Worm (Caenorhabditis elegans): Measurements from ENCODE around the gene ZC250.4.
A peak's percentile ranks its signal among the peaks of the same experiment; 100 is the strongest.

ZC250.4 gene

DNA sequence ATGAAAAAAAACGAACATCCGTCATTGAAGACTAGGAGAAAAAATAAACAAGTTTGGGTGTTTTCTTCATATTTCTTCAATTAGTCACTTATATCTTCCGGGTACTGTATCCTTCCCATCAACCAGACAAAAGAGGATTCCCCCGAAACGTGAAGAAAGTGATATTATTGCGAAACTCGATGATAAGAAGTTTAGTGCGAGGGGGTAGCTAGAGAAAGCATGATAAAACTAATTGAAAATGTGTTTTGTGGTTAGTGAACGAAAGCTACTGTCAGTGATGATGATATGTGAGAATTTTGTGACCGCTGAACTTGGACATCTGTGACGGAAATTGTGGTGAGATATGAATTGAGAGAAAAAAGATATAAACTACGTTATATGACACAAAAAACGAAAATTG is 10.0 kb upstream of the ZC250.4 start (continued):
- no peak for TF ChIP-seq zag-1 (tag; optimal IDR thresholded peaks at IDR 0.05)
- no peak for TF ChIP-seq dsc-1 (tag; optimal IDR thresholded peaks at IDR 0.05)
- TF ChIP-seq pag-3 (tag; optimal IDR thresholded peaks at IDR 0.05; ENCODE audit: borderline replicate concordance, insufficient read depth), result no peak
- TF ChIP-seq pqm-1 (tag; optimal IDR thresholded peaks at IDR 0.05), result no peak
- TF ChIP-seq aly-2 (tag; optimal IDR thresholded peaks at IDR 0.05), result no peak
- TF ChIP-seq mdl-1 (tag; optimal IDR thresholded peaks at IDR 0.05), result no peak
- TF ChIP-seq C04F5.9 (tag; optimal IDR thresholded peaks at IDR 0.05), result no peak
- TF ChIP-seq nhr-19 (GFP tag; conservative IDR thresholded peaks at IDR 0.05), result 0 out of 2 replicates have a peak, but pooled peaks have one; percentile 19
- no peak for TF ChIP-seq unc-86 (tag; optimal IDR thresholded peaks at IDR 0.05)
- no peak for TF ChIP-seq ceh-82 (tag; optimal IDR thresholded peaks at IDR 0.05)
- TF ChIP-seq blmp-1 (tag; optimal IDR thresholded peaks at IDR 0.05), result peak; percentile 98
- no peak for TF ChIP-seq lir-3 (tag; optimal IDR thresholded peaks at IDR 0.05; ENCODE audit: poor library complexity)
- TF ChIP-seq elt-3 (tag; optimal IDR thresholded peaks at IDR 0.05), result peak in 4 of 6 experiments; percentile 60 to 92 (median 87)
- no peak for TF ChIP-seq nhr-76 (tag; optimal IDR thresholded peaks at IDR 0.05)
- no peak for TF ChIP-seq ets-5 (GFP tag; IDR thresholded peaks at IDR 0.05)
- TF ChIP-seq alr-1 (tag; optimal IDR thresholded peaks at IDR 0.05; ENCODE audit: borderline replicate concordance), result no peak
- TF ChIP-seq fkh-8 (tag; optimal IDR thresholded peaks at IDR 0.05), result no peak
- peak; percentile 81 for TF ChIP-seq nhr-20 (tag; optimal IDR thresholded peaks at IDR 0.05)
- TF ChIP-seq ztf-11 (tag; optimal IDR thresholded peaks at IDR 0.05), result no peak
- no peak for TF ChIP-seq C34B4.2 (tag; optimal IDR thresholded peaks at IDR 0.05)
- TF ChIP-seq nhr-237 (tag; optimal IDR thresholded peaks at IDR 0.05), result no peak
- TF ChIP-seq irx-1 (tag; optimal IDR thresholded peaks at IDR 0.05), result no peak
- no peak for TF ChIP-seq vab-15 (tag; optimal IDR thresholded peaks at IDR 0.05)
- TF ChIP-seq tbx-2 (tag; optimal IDR thresholded peaks at IDR 0.05), result peak; percentile 44
- no peak for TF ChIP-seq jun-1 (tag; optimal IDR thresholded peaks at IDR 0.05)
- no peak for TF ChIP-seq ama-1 (optimal IDR thresholded peaks at IDR 0.05)
- no peak for TF ChIP-seq nhr-11 (tag; optimal IDR thresholded peaks at IDR 0.05)
- peak; percentile 10 for TF ChIP-seq elt-2 (tag; optimal IDR thresholded peaks at IDR 0.05)
- no peak for TF ChIP-seq isw-1 (GFP tag; IDR thresholded peaks at IDR 0.05)
- TF ChIP-seq ceh-8 (GFP tag; optimal IDR thresholded peaks at IDR 0.05), result no peak
- TF ChIP-seq lin-13 (GFP tag; optimal IDR thresholded peaks at IDR 0.05), result no peak

DNA sequence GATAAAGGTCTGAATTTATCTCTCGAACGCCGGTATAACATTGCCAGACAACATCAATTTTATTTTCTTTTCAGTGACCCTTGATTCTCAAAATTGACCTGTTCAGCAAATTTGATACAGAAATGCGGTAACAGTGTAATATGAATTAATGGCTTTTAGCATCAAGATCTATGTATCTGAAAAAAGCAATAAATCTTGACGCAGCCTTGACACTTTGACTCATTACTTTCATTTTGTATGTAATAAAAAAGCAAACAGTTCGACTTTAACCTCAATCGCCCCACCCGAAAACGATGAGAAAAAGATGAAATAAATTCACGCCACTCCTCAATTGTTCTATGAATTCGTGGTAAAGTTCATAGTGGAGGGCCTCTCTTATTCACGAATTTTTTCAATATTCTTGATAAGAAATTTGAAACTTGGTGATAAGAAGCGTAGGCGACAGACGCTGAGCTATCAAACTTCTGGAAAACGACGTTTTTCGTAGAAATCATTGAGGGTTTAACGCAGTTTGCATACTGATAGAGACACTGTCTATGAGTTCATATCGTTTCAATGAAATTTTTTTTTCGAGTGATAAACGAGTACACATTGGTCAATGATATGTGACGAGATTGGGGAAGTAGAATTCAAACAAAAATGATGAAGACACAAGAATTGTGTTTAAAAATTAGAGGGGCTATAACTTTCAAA is 8.7 kb upstream of the ZC250.4 start:
- TF ChIP-seq nhr-11 (tag; optimal IDR thresholded peaks at IDR 0.05) (no peak), fkh-4 (tag; optimal IDR thresholded peaks at IDR 0.05; ENCODE audit: borderline replicate concordance) (no peak), vab-15 (tag; optimal IDR thresholded peaks at IDR 0.05) (no peak), ama-1 (optimal IDR thresholded peaks at IDR 0.05) (no peak), hlh-17 (GFP tag; optimal IDR thresholded peaks at IDR 0.05; ENCODE audit: borderline replicate concordance) (no peak), nhr-28 (tag; optimal IDR thresholded peaks at IDR 0.05) (no peak), grh-1 (GFP tag; IDR thresholded peaks at IDR 0.05) (no peak), snpc-4 (tag; optimal IDR thresholded peaks at IDR 0.05) (no peak), xbp-1 (tag; optimal IDR thresholded peaks at IDR 0.05) (no peak), fos-1 (tag; optimal IDR thresholded peaks at IDR 0.05) (no peak), nhr-71 (tag; optimal IDR thresholded peaks at IDR 0.05) (peak; percentile 23), efl-1 (optimal IDR thresholded peaks at IDR 0.05) (no peak), efl-1 (GFP tag; optimal IDR thresholded peaks at IDR 0.05 in 1 of 2) (no peak), skn-1 (tag; optimal IDR thresholded peaks at IDR 0.05) (no peak), ztf-11 (tag; optimal IDR thresholded peaks at IDR 0.05) (no peak), sox-4 (tag; optimal IDR thresholded peaks at IDR 0.05) (no peak), swsn-7 (tag; optimal IDR thresholded peaks at IDR 0.05) (no peak), lin-15B (tag; optimal IDR thresholded peaks at IDR 0.05) (no peak), unc-30 (tag; optimal IDR thresholded peaks at IDR 0.05) (no peak), mab-9 (GFP tag; IDR thresholded peaks at IDR 0.05) (no peak), dpl-1 (GFP tag; optimal IDR thresholded peaks at IDR 0.05) (no peak), ces-1 (GFP tag; optimal IDR thresholded peaks at IDR 0.05) (no peak), lin-39 (tag; optimal IDR thresholded peaks at IDR 0.05) (no peak), blmp-1 (tag; optimal IDR thresholded peaks at IDR 0.05) (no peak), nhr-85 (tag) (peak; percentile 72), snu-23 (GFP tag; optimal IDR thresholded peaks at IDR 0.05) (no peak), nhr-76 (tag; optimal IDR thresholded peaks at IDR 0.05) (no peak), lin-13 (GFP tag; optimal IDR thresholded peaks at IDR 0.05) (no peak)
